Worm (Caenorhabditis elegans) whole organism, L3 larva: ENCODE results near the gene pqn-10.

Source experiments
- ZK546.5 ChIP-seq: sonication (generic microtip); optimal IDR thresholded peaks from 2 replicates; lab custom pipeline; 2017; ENCODE audit warnings: missing biosample characterization, missing genetic modification characterization
- ztf-11 ChIP-seq: fragments of 150-350 bp; optimal IDR thresholded peaks from 2 replicates; lab custom pipeline; 2014; ENCODE audit warnings: missing biosample characterization, missing genetic modification characterization

- TF ChIP-seq ZK546.5 (tag; lab: Kevin White, UChicago) (no peak), ztf-11 (tag; lab: Kevin White, UChicago) (no peak)
Measured at ce11 chrIII:6489493-6489892, 38.5 kb upstream of the pqn-10 start, which contains the start of gene rpt-3.
